Worm (Caenorhabditis elegans): ENCODE data around the gene Y51H7C.41.
A peak's percentile ranks its signal among the peaks of the same experiment; 100 is the strongest.

DNA sequence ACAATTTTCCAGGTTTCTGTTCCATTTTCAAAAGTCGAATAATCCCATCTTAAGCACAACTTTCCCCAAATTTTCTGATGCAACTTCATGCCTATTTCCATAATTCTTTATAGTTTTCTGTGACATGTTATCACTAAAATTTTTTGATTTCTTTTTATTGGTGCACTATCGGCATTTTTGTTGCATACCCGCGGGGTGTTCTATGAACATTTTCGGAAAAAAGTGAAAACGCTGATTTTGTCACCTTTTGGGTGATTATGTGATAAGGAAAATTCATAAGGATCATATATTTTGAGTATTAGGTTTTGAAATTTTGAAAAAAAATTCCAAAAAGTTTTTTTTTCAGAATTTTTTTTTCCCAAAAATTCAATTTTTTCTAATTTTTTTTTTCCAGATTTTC, 16.6 kb upstream of the Y51H7C.41 start, which contains the start of gene aat-7:
- TF ChIP-seq fos-1 (tag; optimal IDR thresholded peaks at IDR 0.05), result peak; percentile 85
- TF ChIP-seq aly-2 (tag; optimal IDR thresholded peaks at IDR 0.05), result no peak

All from whole organism, L2 larva.